Fruit fly (Drosophila melanogaster): ENCODE results near the gene CG3402.

- TF ChIP-seq CG8478 (optimal IDR thresholded peaks at IDR 0.05) (no peak), CTCF (optimal IDR thresholded peaks at IDR 0.05) (no peak)
Measured at dm6 chr3L:613578-614300, 38.9 kb downstream of the CG3402 start.

Measured in S2 (cell line).